Fruit fly (Drosophila melanogaster): ENCODE data around the gene CG2258.

Gene CG2258

DNA sequence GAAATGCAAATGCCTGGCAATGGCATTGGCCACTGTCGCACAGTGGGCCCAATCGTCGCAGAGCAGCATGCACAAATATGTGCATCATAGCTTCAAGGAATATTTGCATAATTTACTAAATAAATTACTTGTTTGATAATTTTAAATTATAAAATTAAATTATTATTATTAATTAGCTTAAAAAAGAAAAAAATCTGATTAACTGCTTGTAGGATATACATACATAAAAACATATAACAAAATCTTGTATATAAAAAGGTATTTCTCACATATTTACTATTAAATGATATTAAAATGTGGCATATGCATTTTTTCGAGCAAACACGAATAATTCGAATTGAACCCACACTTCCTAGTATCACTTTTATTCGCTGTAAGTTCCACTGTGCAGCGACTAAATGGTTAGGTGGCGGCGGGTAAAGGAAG lies 23.3 kb upstream of the CG2258 start (continued):
- TF ChIP-seq Bgb (GFP tag; IDR thresholded peaks at IDR 0.05; ENCODE audit: partially characterized antibody) (no peak), CG2202 (tag; optimal IDR thresholded peaks at IDR 0.05) (no peak), CG9727 (GFP tag; optimal IDR thresholded peaks at IDR 0.05) (peak; percentile 53), pfk (GFP tag; optimal IDR thresholded peaks at IDR 0.05) (no peak), cas (GFP tag; IDR thresholded peaks at IDR 0.05) (no peak), ATbp (GFP tag; optimal IDR thresholded peaks at IDR 0.05) (peak; percentile 53), CG10147 (GFP tag; optimal IDR thresholded peaks at IDR 0.05) (peak; percentile 4), CG1233 (GFP tag; optimal IDR thresholded peaks at IDR 0.05) (peak; percentile 10), vvl (GFP tag; IDR thresholded peaks at IDR 0.05) (peak; percentile 19; the same call in 1 of the 2 replicates), Sin3A (optimal IDR thresholded peaks at IDR 0.05) (no peak), sr (GFP tag; IDR thresholded peaks at IDR 0.05) (no peak), CG8478 (optimal IDR thresholded peaks at IDR 0.05) (no peak), Asciz (GFP tag; optimal IDR thresholded peaks at IDR 0.05) (peak; percentile 55), toy (GFP tag; IDR thresholded peaks at IDR 0.05) (no peak), CG10267 (tag; optimal IDR thresholded peaks at IDR 0.05) (peak; percentile 46), CG11398 (GFP tag; optimal IDR thresholded peaks at IDR 0.05) (no peak), H15 (GFP tag; IDR thresholded peaks at IDR 0.05) (0 out of 3 replicates have a peak, but pooled peaks have one; percentile 50), CG6813 (GFP tag; optimal IDR thresholded peaks at IDR 0.05) (peak; percentile 22), ftz-f1 (GFP tag; optimal IDR thresholded peaks at IDR 0.05) (no peak), schlank (tag; optimal IDR thresholded peaks at IDR 0.05) (no peak), CG6175 (GFP tag; IDR thresholded peaks at IDR 0.05) (no peak), dpn (GFP tag; optimal IDR thresholded peaks at IDR 0.05) (peak in 1 of 2 experiments; percentile 32), Med (GFP tag) (peak; percentile 65), Sry-β (GFP tag; optimal IDR thresholded peaks at IDR 0.05) (no peak), ara (GFP tag; IDR thresholded peaks at IDR 0.05) (no peak), CG3847 (GFP tag; IDR thresholded peaks at IDR 0.05) (no peak), so (GFP tag; IDR thresholded peaks at IDR 0.05) (no peak), unpg (GFP tag; optimal IDR thresholded peaks at IDR 0.05) (peak; percentile 41), CG7556 (GFP tag; optimal IDR thresholded peaks at IDR 0.05) (peak; percentile 70), MESR4 (GFP tag; optimal IDR thresholded peaks at IDR 0.05) (no peak), Adf1 (GFP tag; IDR thresholded peaks at IDR 0.05) (no peak), Stat92E (GFP tag; optimal IDR thresholded peaks at IDR 0.05) (no peak), CG1602 (GFP tag; optimal IDR thresholded peaks at IDR 0.05) (peak; percentile 18), nom (GFP tag; optimal IDR thresholded peaks at IDR 0.05) (no peak), CG4282 (GFP tag; optimal IDR thresholded peaks at IDR 0.05) (no peak), CG7372 (GFP tag; IDR thresholded peaks at IDR 0.05) (no peak; the same call in 1 of the 2 replicates), D19B (GFP tag; optimal IDR thresholded peaks at IDR 0.05) (no peak), MBD-R2 (GFP tag; IDR thresholded peaks at IDR 0.05) (no peak), sisA (GFP tag; IDR thresholded peaks at IDR 0.05) (peak; percentile 24; the same call in 1 of the 2 replicates), CG2712 (tag; optimal IDR thresholded peaks at IDR 0.05) (peak; percentile 77), CG13296 (GFP tag; optimal IDR thresholded peaks at IDR 0.05) (peak; percentile 28), aop (GFP tag; IDR thresholded peaks at IDR 0.05) (no peak), Hr78 (GFP tag; optimal IDR thresholded peaks at IDR 0.05) (no peak), CG13123 (GFP tag; optimal IDR thresholded peaks at IDR 0.05) (no peak), fu2 (GFP tag; optimal IDR thresholded peaks at IDR 0.05) (no peak), tgo (GFP tag; IDR thresholded peaks at IDR 0.05) (peak; percentile 36; the same call in 2 of the 3 replicates), lbe (GFP tag; optimal IDR thresholded peaks at IDR 0.05) (no peak), grau (tag; optimal IDR thresholded peaks at IDR 0.05) (peak; percentile 59), scrt (GFP tag; optimal IDR thresholded peaks at IDR 0.05) (no peak), ham (GFP tag; IDR thresholded peaks at IDR 0.05) (no peak), Mes4 (GFP tag; optimal IDR thresholded peaks at IDR 0.05) (no peak)

Data from whole organism, embryonic.